Fruit fly (Drosophila melanogaster) whole organism, embryonic: ENCODE results near the gene Sgsh.

ENCODE experiments used
- Asciz ChIP-seq: fragments of 200-800 bp; sonication (Bioruptor generic); optimal IDR thresholded peaks from 2 replicates; lab custom pipeline; 2017; ENCODE audit warnings: missing biosample characterization, mild to moderate bottlenecking, missing genetic modification characterization, missing genetic modification reagents
- CG10462 ChIP-seq: fragments of 200-800 bp; sonication (Bioruptor generic); optimal IDR thresholded peaks from 2 replicates; lab custom pipeline; 2016; ENCODE audit warnings: missing biosample characterization, missing genetic modification characterization
- CG10543 ChIP-seq: fragments of 200-800 bp; sonication (Bioruptor generic); optimal IDR thresholded peaks from 3 replicates; lab custom pipeline; 2017; ENCODE audit warnings: missing biosample characterization, mild to moderate bottlenecking, missing genetic modification characterization, moderate library complexity
- CG11695 ChIP-seq: fragments of 200-800 bp; sonication (Bioruptor generic); IDR thresholded peaks from 3 replicates; pipeline ENCODE4 v1.3.6; 2022; ENCODE audit warnings: missing biosample characterization, missing genetic modification characterization
- CG14667 ChIP-seq: fragments of 200-800 bp; sonication (Bioruptor generic); IDR thresholded peaks from 2 replicates; pipeline ENCODE4 v1.3.6; 2022; ENCODE audit warnings: missing biosample characterization, missing genetic modification characterization
- CG14710 ChIP-seq: fragments of 200-800 bp; sonication (Bioruptor generic); optimal IDR thresholded peaks from 3 replicates; lab custom pipeline; 2019; ENCODE audit warnings: missing biosample characterization, mild to moderate bottlenecking, missing genetic modification characterization, moderate library complexity
- CG15479 ChIP-seq: fragments of 200-800 bp; sonication (Bioruptor generic); optimal IDR thresholded peaks from 3 replicates; lab custom pipeline; 2019; ENCODE audit warnings: missing biosample characterization, mild to moderate bottlenecking, missing genetic modification characterization, moderate library complexity
- CG16815 ChIP-seq: fragments of 200-800 bp; sonication (Bioruptor generic); optimal IDR thresholded peaks from 3 replicates; lab custom pipeline; 2017; ENCODE audit warnings: missing biosample characterization, mild to moderate bottlenecking, missing genetic modification characterization
- CG18262 ChIP-seq: fragments of 200-800 bp; optimal IDR thresholded peaks from 3 replicates; lab custom pipeline; 2019; ENCODE audit warnings: missing biosample characterization, mild to moderate bottlenecking, missing genetic modification characterization, moderate library complexity
- CG2712 ChIP-seq: fragments of 200-800 bp; optimal IDR thresholded peaks from 3 replicates; lab custom pipeline; 2019; ENCODE audit warnings: missing biosample characterization, mild to moderate bottlenecking, missing genetic modification characterization, moderate library complexity
- CG30403 ChIP-seq: fragments of 200-800 bp; sonication (Bioruptor generic); optimal IDR thresholded peaks from 3 replicates; lab custom pipeline; 2016; ENCODE audit warnings: missing biosample characterization, missing genetic modification characterization
- CG31224 ChIP-seq: fragments of 200-800 bp; sonication (Bioruptor generic); IDR thresholded peaks from 2 replicates; pipeline ENCODE4 v1.3.6; 2022; ENCODE audit warnings: missing biosample characterization, missing genetic modification characterization
- CG31441 ChIP-seq: fragments of 200-800 bp; sonication (Bioruptor generic); IDR thresholded peaks from 2 replicates; pipeline ENCODE4 v1.3.6; 2022; ENCODE audit warnings: missing biosample characterization, missing genetic modification characterization
- CG34422 ChIP-seq: fragments of 200-800 bp; sonication (Bioruptor generic); IDR thresholded peaks from 3 replicates; pipeline ENCODE4 v1.3.6; 2022; ENCODE audit warnings: missing biosample characterization, missing genetic modification characterization
- CG6175 ChIP-seq: fragments of 200-800 bp; sonication (Bioruptor generic); IDR thresholded peaks from 3 replicates; pipeline ENCODE4 v1.3.6; 2022; ENCODE audit warnings: missing biosample characterization, missing genetic modification characterization
- CG6791 ChIP-seq: fragments of 200-800 bp; sonication (Bioruptor generic); IDR thresholded peaks from 3 replicates; pipeline ENCODE4 v1.3.6; 2022; ENCODE audit warnings: missing biosample characterization, missing genetic modification characterization; ENCODE audit not compliant: partially characterized antibody
- CG7839 ChIP-seq: fragments of 200-800 bp; sonication (Bioruptor generic); optimal IDR thresholded peaks from 3 replicates; lab custom pipeline; 2018; ENCODE audit warnings: missing biosample characterization, mild to moderate bottlenecking, missing genetic modification characterization, moderate library complexity
- CG9437 ChIP-seq: fragments of 200-800 bp; sonication (Bioruptor generic); optimal IDR thresholded peaks from 2 replicates; lab custom pipeline; 2018; ENCODE audit warnings: missing biosample characterization, mild to moderate bottlenecking, missing genetic modification characterization
- CG9932 ChIP-seq: fragments of 200-800 bp; sonication (Bioruptor generic); IDR thresholded peaks from 2 replicates; pipeline ENCODE4 v1.3.6; 2022; ENCODE audit warnings: missing biosample characterization, missing genetic modification characterization
- Dll ChIP-seq: fragments of 200-800 bp; sonication (Bioruptor generic); IDR thresholded peaks from 4 replicates; pipeline ENCODE4 v1.3.6; 2022; ENCODE audit warnings: missing biosample characterization, missing genetic modification characterization; ENCODE audit not compliant: partially characterized antibody
- Drgx ChIP-seq: fragments of 200-800 bp; sonication (Bioruptor generic); IDR thresholded peaks from 2 replicates; pipeline ENCODE4 v1.3.6; 2022; ENCODE audit warnings: missing biosample characterization, missing genetic modification characterization
- E2f1 ChIP-seq: fragments of 200-800 bp; sonication (Bioruptor generic); IDR thresholded peaks from 2 replicates; pipeline ENCODE4 v1.3.6; 2022; ENCODE audit warnings: missing biosample characterization, missing genetic modification characterization
- Jarid2 ChIP-seq: fragments of 200-800 bp; sonication (Bioruptor generic); optimal IDR thresholded peaks from 3 replicates; lab custom pipeline; 2017; ENCODE audit warnings: mild to moderate bottlenecking, missing biosample characterization, missing genetic modification reagents, missing genetic modification characterization
- NK7.1 ChIP-seq: fragments of 200-800 bp; sonication (Bioruptor generic); optimal IDR thresholded peaks from 3 replicates; lab custom pipeline; 2016; ENCODE audit warnings: missing biosample characterization, missing genetic modification characterization
- Opbp ChIP-seq: fragments of 200-800 bp; sonication (Bioruptor generic); IDR thresholded peaks from 3 replicates; pipeline ENCODE4 v1.3.6; 2022; ENCODE audit warnings: missing biosample characterization, missing genetic modification characterization; ENCODE audit not compliant: partially characterized antibody
- Pdp1 ChIP-seq, 2 experiments: fragments of 200-800 bp; sonication (Bioruptor generic); optimal IDR thresholded peaks; 3 replicates each; lab custom pipeline; 2016; ENCODE audit warnings: missing biosample characterization in 2 of 2, missing genetic modification characterization in 2 of 2, mild to moderate bottlenecking in 1 of 2, moderate library complexity in 1 of 2
- Sox100B ChIP-seq: fragments of 200-800 bp; sonication (Bioruptor generic); optimal IDR thresholded peaks from 3 replicates; lab custom pipeline; 2018; ENCODE audit warnings: missing biosample characterization, mild to moderate bottlenecking, missing genetic modification characterization
- Sox102F ChIP-seq: fragments of 200-800 bp; sonication (Bioruptor generic); optimal IDR thresholded peaks from 2 replicates; lab custom pipeline; 2018; ENCODE audit warnings: missing biosample characterization, mild to moderate bottlenecking, missing genetic modification characterization, moderate library complexity
- Xbp1 ChIP-seq: fragments of 200-800 bp; sonication (Bioruptor generic); optimal IDR thresholded peaks from 3 replicates; lab custom pipeline; 2016; ENCODE audit warnings: missing biosample characterization, mild to moderate bottlenecking, missing genetic modification characterization
- ap ChIP-seq: fragments of 200-800 bp; sonication (Bioruptor generic); IDR thresholded peaks from 2 replicates; pipeline ENCODE4 v1.3.6; 2022; ENCODE audit warnings: missing biosample characterization, missing genetic modification characterization
- bbx ChIP-seq: fragments of 200-800 bp; sonication (Bioruptor generic); IDR thresholded peaks from 2 replicates; pipeline ENCODE4 v1.3.6; 2022; ENCODE audit warnings: missing biosample characterization, missing genetic modification characterization; ENCODE audit not compliant: partially characterized antibody
- chinmo ChIP-seq: fragments of 200-800 bp; sonication (Bioruptor generic); IDR thresholded peaks from 4 replicates; pipeline ENCODE4 v1.3.6; 2022; ENCODE audit warnings: missing biosample characterization, missing genetic modification characterization; ENCODE audit not compliant: partially characterized antibody
- ci ChIP-seq: fragments of 200-800 bp; sonication (Bioruptor generic); IDR thresholded peaks from 3 replicates; pipeline ENCODE4 v1.3.6; 2022; ENCODE audit warnings: missing biosample characterization, missing genetic modification characterization
- crp ChIP-seq, 2 experiments: fragments of 200-800 bp; sonication (Bioruptor generic); optimal IDR thresholded peaks; 2 replicates in 1 of 2; 3 replicates in 1 of 2; lab custom pipeline; 2017; ENCODE audit warnings: missing biosample characterization in 2 of 2, missing genetic modification characterization in 2 of 2, mild to moderate bottlenecking in 1 of 2, moderate library complexity in 1 of 2
- dmrt11E ChIP-seq: fragments of 200-800 bp; sonication (Bioruptor generic); optimal IDR thresholded peaks from 3 replicates; lab custom pipeline; 2018; ENCODE audit warnings: missing biosample characterization, mild to moderate bottlenecking, missing genetic modification characterization, moderate library complexity
- ems ChIP-seq: fragments of 200-800 bp; sonication (Bioruptor generic); optimal IDR thresholded peaks from 3 replicates; lab custom pipeline; 2016; ENCODE audit warnings: missing biosample characterization, missing genetic modification characterization
- lmd ChIP-seq: fragments of 200-800 bp; sonication (Bioruptor generic); IDR thresholded peaks from 2 replicates; pipeline ENCODE4 v1.3.6; 2022; ENCODE audit warnings: missing biosample characterization, missing genetic modification characterization
- lola ChIP-seq, 3 experiments: fragments of >200 bp in 2 of 3; fragments of 200-800 bp in 1 of 3; sonication (Bioruptor generic) in 1 of 3; optimal IDR thresholded peaks; 2 replicates each; lab custom pipeline; 2017 to 2019; ENCODE audit warnings: missing biosample characterization in 3 of 3, missing genetic modification characterization in 3 of 3, mild to moderate bottlenecking in 1 of 3, moderate library complexity in 1 of 3
- maf-S ChIP-seq: fragments of 200-800 bp; sonication (Bioruptor generic); optimal IDR thresholded peaks from 2 replicates; lab custom pipeline; 2016; ENCODE audit warnings: missing biosample characterization, missing genetic modification characterization
- nom ChIP-seq: fragments of 200-800 bp; sonication (Bioruptor generic); optimal IDR thresholded peaks from 2 replicates; lab custom pipeline; 2017; ENCODE audit warnings: missing biosample characterization, missing genetic modification characterization, mild to moderate bottlenecking, moderate library complexity, missing genetic modification reagents
- oc ChIP-seq: fragments of 200-800 bp; sonication (Bioruptor generic); optimal IDR thresholded peaks from 2 replicates; lab custom pipeline; 2018; ENCODE audit warnings: missing biosample characterization, mild to moderate bottlenecking, missing genetic modification characterization, moderate library complexity
- pros ChIP-seq: fragments of 200-800 bp; sonication (Bioruptor generic); optimal IDR thresholded peaks from 3 replicates; lab custom pipeline; 2019; ENCODE audit warnings: missing biosample characterization, mild to moderate bottlenecking, missing genetic modification characterization, moderate library complexity
- ranshi ChIP-seq: fragments of 200-800 bp; sonication (Bioruptor generic); IDR thresholded peaks from 2 replicates; pipeline ENCODE4 v1.3.6; 2022; ENCODE audit warnings: missing biosample characterization, missing genetic modification characterization
- slbo ChIP-seq: fragments of 200-800 bp; sonication (Bioruptor generic); IDR thresholded peaks from 2 replicates; pipeline ENCODE4 v1.3.6; 2022; ENCODE audit warnings: missing biosample characterization, missing genetic modification characterization
- sna ChIP-seq: fragments of 200-800 bp; sonication (Bioruptor generic); IDR thresholded peaks from 2 replicates; pipeline ENCODE4 v1.3.6; 2022; ENCODE audit warnings: missing biosample characterization, missing genetic modification characterization; ENCODE audit not compliant: partially characterized antibody
- zen ChIP-seq: fragments of 200-800 bp; sonication (Bioruptor generic); optimal IDR thresholded peaks from 3 replicates; lab custom pipeline; 2018; ENCODE audit warnings: missing biosample characterization, mild to moderate bottlenecking, missing genetic modification characterization, moderate library complexity

Sgsh gene

dm6 chr3R:18913856-18914593 lies 1.3 kb upstream of the Sgsh start (continued):
- TF ChIP-seq CG18262 (tag; lab: Kevin White, UChicago) (peak; percentile 41), CG10462 (peak; percentile 20), oc (tag; lab: Kevin White, UChicago) (no peak), E2f1 (0 out of 2 replicates have a peak, but pooled peaks have one; percentile 16), sna (peak; percentile 1; the same call in 1 of the 2 replicates), CG34422 (GFP tag; lab: Robert Waterston, UW) (0 out of 3 replicates have a peak, but pooled peaks have one; percentile 27), CG6791 (no peak), maf-S (GFP tag; lab: Kevin White, UChicago) (no peak), NK7.1 (peak; percentile 7), CG16815 (peak; percentile 13), ap (GFP tag; lab: Robert Waterston, UW) (no peak), nom (GFP tag; lab: Kevin White, UChicago) (peak; percentile 12), Asciz (GFP tag; lab: Kevin White, UChicago) (no peak), zen (peak; percentile 3), Sox100B (GFP tag; lab: Kevin White, UChicago) (peak; percentile 37), CG14710 (peak; percentile 1), ci (GFP tag; lab: Robert Waterston, UW) (0 out of 3 replicates have a peak, but pooled peaks have one; percentile 54), CG9932 (GFP tag; lab: Robert Waterston, UW) (peak; percentile 14; the same call in 1 of the 2 replicates), Opbp (GFP tag; lab: Robert Waterston, UW) (no peak), CG14667 (GFP tag; lab: Robert Waterston, UW) (no peak), crp (GFP tag; optimal IDR thresholded peaks at IDR 0.05; lab: Kevin White, UChicago) (peak in 1 of 2 experiments; percentile 77), ems (GFP tag; lab: Kevin White, UChicago) (peak; percentile 42), chinmo (GFP tag; lab: Robert Waterston, UW) (peak; percentile 46; the same call in 1 of the 4 replicates), pros (no peak), CG6175 (GFP tag; lab: Robert Waterston, UW) (peak; percentile 69; the same call in 1 of the 3 replicates), CG10543 (GFP tag; lab: Kevin White, UChicago) (no peak), ranshi (GFP tag; lab: Robert Waterston, UW) (0 out of 2 replicates have a peak, but pooled peaks have one; percentile 35), Jarid2 (GFP tag; lab: Kevin White, UChicago) (no peak), Dll (0 out of 4 replicates have a peak, but pooled peaks have one; percentile 16), dmrt11E (tag; lab: Kevin White, UChicago) (peak; percentile 7), CG30403 (GFP tag; lab: Kevin White, UChicago) (peak; percentile 36), CG31224 (GFP tag; lab: Robert Waterston, UW) (peak; percentile 18; the same call in 1 of the 2 replicates), bbx (GFP tag; lab: Robert Waterston, UW) (peak; percentile 29; the same call in 1 of the 2 replicates), CG11695 (GFP tag; lab: Robert Waterston, UW) (0 out of 3 replicates have a peak, but pooled peaks have one; percentile 23), Sox102F (peak; percentile 30), slbo (GFP tag; lab: Robert Waterston, UW) (0 out of 2 replicates have a peak, but pooled peaks have one; percentile 21), CG31441 (GFP tag; lab: Robert Waterston, UW) (peak; percentile 32; the same call in 1 of the 2 replicates), lmd (GFP tag; lab: Robert Waterston, UW) (peak; percentile 26; the same call in 1 of the 2 replicates), CG9437 (GFP tag; lab: Kevin White, UChicago) (peak; percentile 43), CG7839 (peak; percentile 14), Drgx (GFP tag; lab: Robert Waterston, UW) (peak; percentile 58), Pdp1 (GFP tag; optimal IDR thresholded peaks at IDR 0.05; lab: Kevin White, UChicago) (peak in 1 of 2 experiments; percentile 61), Xbp1 (peak; percentile 24), CG2712 (tag; lab: Kevin White, UChicago) (peak; percentile 9), lola (GFP tag; optimal IDR thresholded peaks at IDR 0.05; lab: Kevin White, UChicago) (peak in 1 of 3 experiments; percentile 21), CG15479 (GFP tag; lab: Kevin White, UChicago) (peak; percentile 61)
